Worm (Caenorhabditis elegans): ENCODE data around the gene lelo-4.

lelo-4 gene

ce11 chrII:5698254-5698653 lies 16.5 kb upstream of the lelo-4 start (continued):
- TF ChIP-seq mdt-29 (GFP tag; IDR thresholded peaks at IDR 0.05) (no peak), spr-1 (tag; optimal IDR thresholded peaks at IDR 0.05) (no peak), daf-8 (GFP tag; IDR thresholded peaks at IDR 0.05) (no peak), skn-1 (tag; optimal IDR thresholded peaks at IDR 0.05) (no peak), ama-1 (optimal IDR thresholded peaks at IDR 0.05) (no peak), zfp-2 (tag; optimal IDR thresholded peaks at IDR 0.05) (no peak), nhr-11 (tag; optimal IDR thresholded peaks at IDR 0.05) (peak; percentile 47), nhr-77 (tag; optimal IDR thresholded peaks at IDR 0.05) (peak; percentile 21), hlh-11 (tag; optimal IDR thresholded peaks at IDR 0.05) (peak; percentile 51), mes-2 (tag; optimal IDR thresholded peaks at IDR 0.05; ENCODE audit: poor library complexity, severe bottlenecking) (no peak), lin-29 (GFP tag; IDR thresholded peaks at IDR 0.05) (no peak), dmd-8 (GFP tag; IDR thresholded peaks at IDR 0.05) (no peak), ces-1 (GFP tag; optimal IDR thresholded peaks at IDR 0.05) (no peak), mep-1 (tag; optimal IDR thresholded peaks at IDR 0.05) (peak; percentile 7), hif-1 (tag; optimal IDR thresholded peaks at IDR 0.05) (no peak), dmd-6 (GFP tag; IDR thresholded peaks at IDR 0.05) (peak; percentile 78), spr-3 (GFP tag; optimal IDR thresholded peaks at IDR 0.05) (no peak), daf-16 (GFP tag; optimal IDR thresholded peaks at IDR 0.05) (no peak), daf-16 (tag; optimal IDR thresholded peaks at IDR 0.05) (no peak), hmg-1.1 (GFP tag; IDR thresholded peaks at IDR 0.05) (no peak), nhr-111 (GFP tag; optimal IDR thresholded peaks at IDR 0.05) (no peak)

DNA sequence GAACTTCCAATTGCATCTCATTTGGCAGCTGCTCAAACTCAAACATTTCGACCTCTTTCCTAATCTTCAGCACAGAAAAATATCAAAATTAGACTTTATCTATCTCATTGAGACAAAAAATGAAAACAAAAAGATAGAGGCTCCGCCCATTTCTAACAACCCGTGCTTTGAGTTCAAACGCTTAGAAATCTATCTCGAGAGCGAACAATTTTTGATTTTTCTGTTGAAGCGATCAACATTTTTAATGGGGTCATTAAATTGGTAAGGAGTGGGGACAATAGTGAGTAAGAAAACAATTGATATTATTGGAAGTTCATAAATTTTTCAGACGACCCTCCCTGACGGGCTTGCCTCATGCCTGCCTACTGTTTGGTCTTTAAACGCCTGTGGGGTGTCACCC lies 15.9 kb upstream of the lelo-4 start, which contains the start of the genes C25H3.10 and C25H3.1:
Gene C25H3.10, minus strand, starts transcription at position 101 of the 400 bp plus-strand sequence.
Gene C25H3.1, plus strand, starts transcription at position 203 of the 400 bp plus-strand sequence.
- TF ChIP-seq mxl-3 (GFP tag; optimal IDR thresholded peaks at IDR 0.05): no peak
- peak; percentile 12 for TF ChIP-seq nhr-28 (tag; optimal IDR thresholded peaks at IDR 0.05)
- TF ChIP-seq hlh-30 (tag; optimal IDR thresholded peaks at IDR 0.05; ENCODE audit: insufficient read depth): peak; percentile 19

- TF ChIP-seq spr-3 (GFP tag; optimal IDR thresholded peaks at IDR 0.05) (peak; percentile 30), Y5F2A.4 (GFP tag; optimal IDR thresholded peaks at IDR 0.05) (no peak), dmd-8 (GFP tag; IDR thresholded peaks at IDR 0.05) (no peak), ztf-7 (tag; optimal IDR thresholded peaks at IDR 0.05) (peak; percentile 27), nhr-42 (GFP tag; IDR thresholded peaks at IDR 0.05) (no peak), T20F7.1 (GFP tag; optimal IDR thresholded peaks at IDR 0.05) (no peak), daf-12 (tag; optimal IDR thresholded peaks at IDR 0.05) (no peak), F44E2.7 (GFP tag; IDR thresholded peaks at IDR 0.05) (no peak), gei-8 (GFP tag; optimal IDR thresholded peaks at IDR 0.05) (no peak), mdl-1 (tag; optimal IDR thresholded peaks at IDR 0.05) (peak; percentile 59 to 75), dmd-6 (GFP tag; IDR thresholded peaks at IDR 0.05) (peak; percentile 43), F49E8.2 (tag; optimal IDR thresholded peaks at IDR 0.05; ENCODE audit: borderline replicate concordance) (peak; percentile 21), nhr-102 (tag; optimal IDR thresholded peaks at IDR 0.05) (peak; percentile 66), zip-2 (tag; optimal IDR thresholded peaks at IDR 0.05) (no peak), ces-1 (GFP tag; optimal IDR thresholded peaks at IDR 0.05) (no peak), sdz-12 (GFP tag; optimal IDR thresholded peaks at IDR 0.05) (no peak), unc-39 (tag; optimal IDR thresholded peaks at IDR 0.05) (no peak), zfp-3 (GFP tag; conservative IDR thresholded peaks at IDR 0.05) (no peak), ZK337.2 (GFP tag; IDR thresholded peaks at IDR 0.05) (no peak), snpc-1.2 (GFP tag; IDR thresholded peaks at IDR 0.05) (no peak; the same call in 1 of the 2 replicates), ceh-32 (tag; optimal IDR thresholded peaks at IDR 0.05; ENCODE audit: poor library complexity) (no peak), fos-1 (tag; optimal IDR thresholded peaks at IDR 0.05) (no peak), ceh-82 (tag; optimal IDR thresholded peaks at IDR 0.05) (no peak), lin-13 (GFP tag; optimal IDR thresholded peaks at IDR 0.05) (no peak), nhr-41 (GFP tag; IDR thresholded peaks at IDR 0.05) (no peak), zip-11 (GFP tag; IDR thresholded peaks at IDR 0.05) (no peak), unc-130 (GFP tag; optimal IDR thresholded peaks at IDR 0.05) (no peak), nhr-237 (tag; optimal IDR thresholded peaks at IDR 0.05) (no peak), zfp-2 (tag; optimal IDR thresholded peaks at IDR 0.05) (no peak), hmg-1.1 (GFP tag; IDR thresholded peaks at IDR 0.05) (peak; percentile 44; the same call in 1 of the 2 replicates), dve-1 (tag; optimal IDR thresholded peaks at IDR 0.05; ENCODE audit: insufficient read depth) (peak; percentile 87)
Observed at ce11 chrII:5701485-5701884, 13.2 kb upstream of the lelo-4 start.
